Worm (Caenorhabditis elegans) whole organism, L1 larva: ENCODE results near the gene K07E8.7.

ENCODE experiments used
- blmp-1 ChIP-seq: fragments of 150-350 bp; optimal IDR thresholded peaks from 2 replicates; lab custom pipeline; 2014; ENCODE audit warnings: missing biosample characterization, missing genetic modification characterization
- dpl-1 ChIP-seq, 3 experiments: fragments of 150-350 bp in 2 of 3; sonication (generic microtip) in 1 of 3; optimal IDR thresholded peaks; 2 replicates each; lab custom pipeline; 2014 to 2017; ENCODE audit warnings: missing biosample characterization in 3 of 3, missing genetic modification characterization in 3 of 3, missing genetic modification reagents in 3 of 3
- irx-1 ChIP-seq: sonication (generic microtip); optimal IDR thresholded peaks from 2 replicates; lab custom pipeline; 2016; ENCODE audit warnings: missing genetic modification characterization, missing compliant biosample characterization
- mdl-1 ChIP-seq, 2 experiments: fragments of 150-350 bp; optimal IDR thresholded peaks; 2 replicates each; lab custom pipeline; 2014 to 2017; ENCODE audit warnings: missing biosample characterization in 2 of 2, missing genetic modification characterization in 2 of 2, inconsistent platforms in 1 of 2
- nhr-11 ChIP-seq: fragments of 150-350 bp; optimal IDR thresholded peaks from 2 replicates; lab custom pipeline; 2014; ENCODE audit warnings: missing biosample characterization, missing genetic modification characterization
- skn-1 ChIP-seq: fragments of 150-350 bp; optimal IDR thresholded peaks from 2 replicates; lab custom pipeline; 2014; ENCODE audit warnings: missing biosample characterization, missing genetic modification characterization

ce11 chrII:667864-668263 is 17.7 kb upstream of the K07E8.7 start:
- no peak for TF ChIP-seq irx-1 (tag; lab: Kevin White, UChicago)
- TF ChIP-seq skn-1 = no peak
- TF ChIP-seq dpl-1 (GFP tag; optimal IDR thresholded peaks at IDR 0.05; lab: Kevin White, UChicago) = no peak
- TF ChIP-seq nhr-11 (tag; lab: Kevin White, UChicago) = no peak
- TF ChIP-seq blmp-1 = no peak
- no peak for TF ChIP-seq mdl-1 (tag; optimal IDR thresholded peaks at IDR 0.05; lab: Kevin White, UChicago)
